Worm (Caenorhabditis elegans): ENCODE results near the gene C08D8.1.

- TF ChIP-seq ztf-29 (GFP tag; IDR thresholded peaks at IDR 0.05) (no peak), ref-1 (GFP tag; conservative IDR thresholded peaks at IDR 0.05) (no peak)
These were observed 34.5 kb downstream of the C08D8.1 start for ce11 chrV:8380076-8380475.
